Worm (Caenorhabditis elegans) whole organism, L1 larva: ENCODE results near the gene ZK637.15.
A peak's percentile ranks its signal among the peaks of the same experiment; 100 is the strongest.

Experiments
- C16A3.4 ChIP-seq: fragments of 150-350 bp; optimal IDR thresholded peaks from 2 replicates; lab custom pipeline; 2014; ENCODE audit warnings: missing biosample characterization, missing genetic modification characterization
- F16B12.6 ChIP-seq: fragments of 150-350 bp; optimal IDR thresholded peaks from 2 replicates; lab custom pipeline; 2014; ENCODE audit warnings: missing biosample characterization, missing genetic modification characterization
- aha-1 ChIP-seq: fragments of 150-350 bp; optimal IDR thresholded peaks from 2 replicates; lab custom pipeline; 2014; ENCODE audit warnings: missing biosample characterization, missing genetic modification characterization
- aly-2 ChIP-seq: fragments of 150-350 bp; optimal IDR thresholded peaks from 2 replicates; lab custom pipeline; 2014; ENCODE audit warnings: missing biosample characterization, missing genetic modification characterization
- ceh-63 ChIP-seq: fragments of 200-800 bp; sonication (Bioruptor generic); optimal IDR thresholded peaks from 2 replicates; lab custom pipeline; 2018; ENCODE audit warnings: mild to moderate bottlenecking, missing genetic modification characterization, missing compliant biosample characterization
- ceh-82 ChIP-seq, 3 experiments: fragments of 150-350 bp in 1 of 3; sonication (generic microtip) in 2 of 3; optimal IDR thresholded peaks; 2 replicates each; lab custom pipeline; 2014 to 2017; ENCODE audit warnings: missing biosample characterization in 3 of 3, missing genetic modification characterization in 3 of 3
- ceh-90 ChIP-seq: sonication (generic microtip); optimal IDR thresholded peaks from 2 replicates; lab custom pipeline; 2016; ENCODE audit warnings: missing genetic modification characterization, missing compliant biosample characterization
- ces-1 ChIP-seq: fragments of 150-350 bp; optimal IDR thresholded peaks from 2 replicates; lab custom pipeline; 2014; ENCODE audit warnings: missing biosample characterization, missing genetic modification reagents, missing genetic modification characterization
- efl-1 ChIP-seq, 4 experiments: fragments of 150-350 bp; optimal IDR thresholded peaks in 3 of 4; peaks in 1 of 4; 1 replicate in 1 of 4; 2 replicates in 3 of 4; lab custom pipeline; 2014; ENCODE audit warnings: missing biosample characterization in 2 of 4, missing genetic modification characterization in 2 of 4, missing genetic modification reagents in 2 of 4
- egl-13 ChIP-seq: sonication (generic microtip); optimal IDR thresholded peaks from 2 replicates; lab custom pipeline; 2016; ENCODE audit warnings: missing genotype, missing genetic modification reagents, missing genetic modification characterization, missing compliant biosample characterization
- egl-27 ChIP-seq, 2 experiments: fragments of 150-350 bp in 1 of 2; sonication (generic microtip); optimal IDR thresholded peaks; 3 replicates each; lab custom pipeline; 2017 to 2018; ENCODE audit warnings: missing biosample characterization in 2 of 2, missing genetic modification characterization in 2 of 2, missing genetic modification reagents in 2 of 2
- elt-2 ChIP-seq: sonication (generic microtip); optimal IDR thresholded peaks from 2 replicates; lab custom pipeline; 2016; ENCODE audit warnings: missing genetic modification characterization, mild to moderate bottlenecking, inconsistent platforms, missing compliant biosample characterization, missing genetic modification reagents
- elt-3 ChIP-seq, 6 experiments: fragments of 150-350 bp in 1 of 6; sonication (generic microtip); optimal IDR thresholded peaks; 2 replicates each; lab custom pipeline; 2017 to 2018; ENCODE audit warnings: missing biosample characterization in 6 of 6, missing genetic modification characterization in 6 of 6, inconsistent platforms in 1 of 6
- fkh-10 ChIP-seq: sonication (generic microtip); optimal IDR thresholded peaks from 2 replicates; lab custom pipeline; 2017; ENCODE audit warnings: missing biosample characterization, missing genetic modification reagents, missing genetic modification characterization
- fkh-8 ChIP-seq: sonication (generic microtip); optimal IDR thresholded peaks from 2 replicates; lab custom pipeline; 2016; ENCODE audit warnings: mild to moderate bottlenecking, missing genetic modification characterization, missing compliant biosample characterization
- fos-1 ChIP-seq: fragments of 150-350 bp; optimal IDR thresholded peaks from 2 replicates; lab custom pipeline; 2014; ENCODE audit warnings: missing biosample characterization, missing genetic modification characterization
- hlh-17 ChIP-seq: fragments of 200-800 bp; sonication (Bioruptor generic); optimal IDR thresholded peaks from 2 replicates; lab custom pipeline; 2018; ENCODE audit warnings: missing genetic modification characterization, mild to moderate bottlenecking, missing compliant biosample characterization, moderate library complexity, borderline replicate concordance
- hlh-4 ChIP-seq: sonication (generic microtip); optimal IDR thresholded peaks from 2 replicates; lab custom pipeline; 2016; ENCODE audit warnings: mild to moderate bottlenecking, missing genetic modification characterization, missing compliant biosample characterization
- hpl-2 ChIP-seq: fragments of 150-350 bp; optimal IDR thresholded peaks from 2 replicates; lab custom pipeline; 2014; ENCODE audit warnings: missing biosample characterization, missing genetic modification reagents, missing genetic modification characterization
- isw-1 ChIP-seq: fragments of 200-800 bp; sonication (Bioruptor generic); IDR thresholded peaks from 2 replicates; pipeline ENCODE4 v1.3.6; 2022; ENCODE audit warnings: missing genetic modification characterization, missing compliant biosample characterization
- jun-1 ChIP-seq: fragments of 150-350 bp; optimal IDR thresholded peaks from 2 replicates; lab custom pipeline; 2014; ENCODE audit warnings: missing biosample characterization, missing genetic modification reagents, missing genetic modification characterization
- lin-14 ChIP-seq: fragments of 200-800 bp; sonication (Bioruptor generic); optimal IDR thresholded peaks from 2 replicates; lab custom pipeline; 2018; ENCODE audit warnings: mild to moderate bottlenecking, missing genetic modification characterization, moderate library complexity, missing compliant biosample characterization
- lin-15B ChIP-seq: fragments of 150-350 bp; sonication (generic microtip); optimal IDR thresholded peaks from 3 replicates; lab custom pipeline; 2014; ENCODE audit warnings: missing biosample characterization, missing genetic modification characterization
- lin-35 ChIP-seq, 2 experiments: fragments of 150-350 bp; optimal IDR thresholded peaks; 2 replicates each; lab custom pipeline; 2014; ENCODE audit warnings: missing biosample characterization in 2 of 2, missing genetic modification characterization in 2 of 2, missing genetic modification reagents in 2 of 2
- lin-39 ChIP-seq: fragments of 150-350 bp; optimal IDR thresholded peaks from 2 replicates; lab custom pipeline; 2014; ENCODE audit warnings: missing biosample characterization, missing genetic modification reagents, missing genetic modification characterization
- lsy-2 ChIP-seq, 2 experiments: fragments of 150-350 bp; optimal IDR thresholded peaks; 2 replicates each; lab custom pipeline; 2014; ENCODE audit warnings: missing biosample characterization in 2 of 2, missing genetic modification characterization in 2 of 2
- mab-9 ChIP-seq: fragments of 200-800 bp; sonication (Bioruptor generic); IDR thresholded peaks from 2 replicates; pipeline ENCODE4 v1.3.6; 2022; ENCODE audit warnings: missing genetic modification reagents, missing genetic modification characterization, missing compliant biosample characterization
- mep-1 ChIP-seq: fragments of 150-350 bp; optimal IDR thresholded peaks from 2 replicates; lab custom pipeline; 2014; ENCODE audit warnings: missing biosample characterization, missing genetic modification characterization
- nhr-11 ChIP-seq: fragments of 150-350 bp; optimal IDR thresholded peaks from 2 replicates; lab custom pipeline; 2014; ENCODE audit warnings: missing biosample characterization, missing genetic modification characterization
- nhr-19 ChIP-seq: fragments of 200-800 bp; sonication (Bioruptor generic); conservative IDR thresholded peaks from 2 replicates; pipeline ENCODE4 v1.3.6; 2022; ENCODE audit warnings: missing genetic modification characterization, missing compliant biosample characterization
- nhr-20 ChIP-seq: sonication (generic microtip); optimal IDR thresholded peaks from 2 replicates; lab custom pipeline; 2016; ENCODE audit warnings: mild to moderate bottlenecking, missing genetic modification characterization, missing compliant biosample characterization
- nhr-237 ChIP-seq: fragments of 150-350 bp; optimal IDR thresholded peaks from 2 replicates; lab custom pipeline; 2014; ENCODE audit warnings: missing biosample characterization, missing genetic modification characterization
- nhr-47 ChIP-seq: sonication (generic microtip); optimal IDR thresholded peaks from 2 replicates; lab custom pipeline; 2016; ENCODE audit warnings: mild to moderate bottlenecking, missing genetic modification characterization, moderate library complexity, missing compliant biosample characterization
- nhr-71 ChIP-seq: sonication (generic microtip); optimal IDR thresholded peaks from 2 replicates; lab custom pipeline; 2016; ENCODE audit warnings: mild to moderate bottlenecking, missing genetic modification characterization, moderate library complexity, missing compliant biosample characterization
- nhr-90 ChIP-seq: sonication (generic microtip); optimal IDR thresholded peaks from 2 replicates; lab custom pipeline; 2016; ENCODE audit warnings: mild to moderate bottlenecking, missing genetic modification characterization, missing compliant biosample characterization; ENCODE audit not compliant: poor library complexity
- pag-3 ChIP-seq: sonication (generic microtip); optimal IDR thresholded peaks from 2 replicates; lab custom pipeline; 2017; ENCODE audit warnings: missing genetic modification characterization, mild to moderate bottlenecking, missing compliant biosample characterization, antibody characterized with exemption, borderline replicate concordance; ENCODE audit not compliant: insufficient read depth
- pax-3 ChIP-seq: fragments of 200-800 bp; sonication (Bioruptor generic); optimal IDR thresholded peaks from 2 replicates; lab custom pipeline; 2018; ENCODE audit warnings: mild to moderate bottlenecking, missing genetic modification characterization, moderate library complexity, missing compliant biosample characterization
- rnt-1 ChIP-seq: sonication (generic microtip); optimal IDR thresholded peaks from 2 replicates; lab custom pipeline; 2016; ENCODE audit warnings: mild to moderate bottlenecking, missing genetic modification characterization, moderate library complexity, missing compliant biosample characterization
- snpc-4 ChIP-seq: fragments of 150-350 bp; optimal IDR thresholded peaks from 2 replicates; lab custom pipeline; 2014; ENCODE audit warnings: missing biosample characterization, missing genetic modification characterization
- snu-23 ChIP-seq: sonication (generic microtip); optimal IDR thresholded peaks from 2 replicates; lab custom pipeline; 2016; ENCODE audit warnings: missing genetic modification characterization, missing compliant biosample characterization
- sox-4 ChIP-seq: sonication (generic microtip); optimal IDR thresholded peaks from 2 replicates; lab custom pipeline; 2016; ENCODE audit warnings: missing genetic modification characterization, missing compliant biosample characterization
- sptf-1 ChIP-seq: fragments of 150-350 bp; optimal IDR thresholded peaks from 2 replicates; lab custom pipeline; 2014; ENCODE audit warnings: missing biosample characterization, missing genetic modification characterization
- tbx-2 ChIP-seq: sonication (generic microtip); optimal IDR thresholded peaks from 2 replicates; lab custom pipeline; 2016; ENCODE audit warnings: missing genetic modification characterization, missing compliant biosample characterization
- unc-130 ChIP-seq: fragments of 150-350 bp; optimal IDR thresholded peaks from 2 replicates; lab custom pipeline; 2017; ENCODE audit warnings: missing biosample characterization, missing genetic modification characterization, inconsistent platforms
- unc-62 ChIP-seq: fragments of 150-350 bp; optimal IDR thresholded peaks from 2 replicates; lab custom pipeline; 2014; ENCODE audit warnings: missing biosample characterization, missing genetic modification reagents, missing genetic modification characterization
- unc-98 ChIP-seq: fragments of 200-800 bp; sonication (Bioruptor generic); IDR thresholded peaks from 2 replicates; pipeline ENCODE4 v1.3.6; 2022; ENCODE audit warnings: missing genetic modification characterization, missing compliant biosample characterization
- xbp-1 ChIP-seq: sonication (generic microtip); optimal IDR thresholded peaks from 2 replicates; lab custom pipeline; 2016; ENCODE audit warnings: missing genetic modification characterization, missing compliant biosample characterization
- zag-1 ChIP-seq: fragments of 150-350 bp; optimal IDR thresholded peaks from 2 replicates; lab custom pipeline; 2014; ENCODE audit warnings: missing biosample characterization, missing genetic modification characterization
- zip-4 ChIP-seq: fragments of 200-800 bp; sonication (Bioruptor generic); optimal IDR thresholded peaks from 2 replicates; lab custom pipeline; 2018; ENCODE audit warnings: mild to moderate bottlenecking, missing genetic modification characterization, moderate library complexity, missing compliant biosample characterization
- ztf-11 ChIP-seq, 2 experiments: sonication (generic microtip); optimal IDR thresholded peaks; 2 replicates each; lab custom pipeline; 2016 to 2017; ENCODE audit warnings: missing genetic modification characterization in 2 of 2, missing biosample characterization in 1 of 2, missing compliant biosample characterization in 1 of 2
- ztf-4 ChIP-seq: fragments of 150-350 bp; optimal IDR thresholded peaks from 2 replicates; lab custom pipeline; 2014; ENCODE audit warnings: missing biosample characterization, missing genetic modification characterization

Gene ZK637.15

ce11 chrIII:8873990-8874668 is 45.8 kb upstream of the ZK637.15 start (continued):
- peak in 1 of 2 experiments; percentile 35 for TF ChIP-seq egl-27 (tag; optimal IDR thresholded peaks at IDR 0.05; lab: Kevin White, UChicago)
- TF ChIP-seq nhr-20 (tag; lab: Kevin White, UChicago) = peak; percentile 79
- peak; percentile 21 for TF ChIP-seq F16B12.6 (tag; lab: Kevin White, UChicago)
- peak; percentile 81 for TF ChIP-seq fkh-8
- peak; percentile 92 for TF ChIP-seq nhr-71
- TF ChIP-seq egl-13 (tag; lab: Kevin White, UChicago) = peak; percentile 61
- no peak for TF ChIP-seq nhr-90 (tag; lab: Kevin White, UChicago)
- TF ChIP-seq ceh-63 (GFP tag; lab: Kevin White, UChicago) = no peak
- TF ChIP-seq jun-1 (tag; lab: Kevin White, UChicago) = peak; percentile 66
- TF ChIP-seq ztf-11 (tag; optimal IDR thresholded peaks at IDR 0.05; lab: Kevin White, UChicago) = peak in 1 of 2 experiments; percentile 82
- peak; percentile 97 for TF ChIP-seq lin-14 (GFP tag; lab: Kevin White, UChicago)
- peak; percentile 32; the same call in 1 of the 2 replicates for TF ChIP-seq mab-9
- no peak for TF ChIP-seq aha-1 (tag; lab: Kevin White, UChicago)
- peak; percentile 74 to 88 for TF ChIP-seq lsy-2 (tag; optimal IDR thresholded peaks at IDR 0.05; lab: Kevin White, UChicago)
- no peak for TF ChIP-seq lin-15B (tag; lab: Kevin White, UChicago)
- TF ChIP-seq ces-1 = no peak
- TF ChIP-seq nhr-237 = no peak
- TF ChIP-seq lin-35 (GFP tag; optimal IDR thresholded peaks at IDR 0.05; lab: Kevin White, UChicago) = peak; percentile 44 to 75
- no peak for TF ChIP-seq unc-98 (GFP tag; lab: Robert Waterston, UW)
- peak; percentile 28 for TF ChIP-seq aly-2
- peak; percentile 82 for TF ChIP-seq rnt-1
- peak; percentile 78 for TF ChIP-seq nhr-19 (GFP tag; lab: Robert Waterston, UW)
- no peak for TF ChIP-seq unc-62 (GFP tag; lab: Kevin White, UChicago)
- no peak for TF ChIP-seq hlh-4
- no peak for TF ChIP-seq unc-130 (tag; lab: Kevin White, UChicago)
- no peak for TF ChIP-seq hlh-17 (GFP tag; lab: Kevin White, UChicago)
- TF ChIP-seq snpc-4 (tag; lab: Kevin White, UChicago) = peak; percentile 25
- peak; percentile 84 for TF ChIP-seq tbx-2 (tag; lab: Kevin White, UChicago)
- no peak for TF ChIP-seq pax-3 (tag; lab: Kevin White, UChicago)
- TF ChIP-seq fkh-10 (GFP tag; lab: Kevin White, UChicago) = peak; percentile 70
- TF ChIP-seq ztf-4 (tag; lab: Kevin White, UChicago) = peak; percentile 64
- peak; percentile 75 to 76 for TF ChIP-seq efl-1 (optimal IDR thresholded peaks at IDR 0.05; lab: Kevin White, UChicago)
- TF ChIP-seq efl-1 (GFP tag; optimal IDR thresholded peaks at IDR 0.05 in 1 of 2; lab: Kevin White, UChicago) = peak; percentile 25 to 94
- TF ChIP-seq ceh-90 = no peak
- TF ChIP-seq lin-39 (tag; lab: Kevin White, UChicago) = peak; percentile 70
- TF ChIP-seq xbp-1 (tag; lab: Kevin White, UChicago) = peak; percentile 66
- TF ChIP-seq elt-3 (tag; optimal IDR thresholded peaks at IDR 0.05; lab: Kevin White, UChicago) = no peak
- TF ChIP-seq fos-1 (tag; lab: Kevin White, UChicago) = peak; percentile 72
- TF ChIP-seq hpl-2 (GFP tag; lab: Kevin White, UChicago) = no peak
- TF ChIP-seq nhr-47 (tag; lab: Kevin White, UChicago) = peak; percentile 85
- peak; percentile 42 for TF ChIP-seq nhr-11 (tag; lab: Kevin White, UChicago)
- TF ChIP-seq C16A3.4 (tag; lab: Kevin White, UChicago) = peak; percentile 74
- peak; percentile 13 for TF ChIP-seq sox-4
- TF ChIP-seq pag-3 (tag; lab: Kevin White, UChicago) = no peak
- TF ChIP-seq ceh-82 (tag; optimal IDR thresholded peaks at IDR 0.05; lab: Kevin White, UChicago) = peak; percentile 71 to 84 (median 74)
- peak; percentile 72 for TF ChIP-seq zag-1 (tag; lab: Kevin White, UChicago)
- TF ChIP-seq elt-2 (tag; lab: Kevin White, UChicago) = no peak
- TF ChIP-seq zip-4 = no peak
- TF ChIP-seq sptf-1 (tag; lab: Kevin White, UChicago) = no peak
- TF ChIP-seq snu-23 (GFP tag; lab: Kevin White, UChicago) = peak; percentile 94
- TF ChIP-seq mep-1 (tag; lab: Kevin White, UChicago) = peak; percentile 57
- TF ChIP-seq isw-1 = peak; percentile 62
